Fruit fly (Drosophila melanogaster) whole organism, embryonic: ENCODE results near the gene Or30a.
A peak's percentile ranks its signal among the peaks of the same experiment; 100 is the strongest.

ENCODE experiments used
- CG11696 ChIP-seq: fragments of 200-800 bp; sonication (Bioruptor generic); IDR thresholded peaks from 2 replicates; pipeline ENCODE4 v1.3.6; 2022; ENCODE audit warnings: missing biosample characterization, missing genetic modification characterization
- CG12744 ChIP-seq: fragments of 200-800 bp; sonication (Bioruptor generic); optimal IDR thresholded peaks from 2 replicates; lab custom pipeline; 2016; ENCODE audit warnings: missing biosample characterization, missing genetic modification characterization
- CG14965 ChIP-seq: fragments of 200-800 bp; sonication (Bioruptor generic); optimal IDR thresholded peaks from 2 replicates; lab custom pipeline; 2016; ENCODE audit warnings: missing biosample characterization, missing genetic modification characterization, borderline replicate concordance
- CG15479 ChIP-seq: fragments of 200-800 bp; sonication (Bioruptor generic); optimal IDR thresholded peaks from 3 replicates; lab custom pipeline; 2019; ENCODE audit warnings: missing biosample characterization, mild to moderate bottlenecking, missing genetic modification characterization, moderate library complexity
- CG15601 ChIP-seq: fragments of 200-800 bp; sonication (Bioruptor generic); optimal IDR thresholded peaks from 3 replicates; lab custom pipeline; 2019; ENCODE audit warnings: missing biosample characterization, mild to moderate bottlenecking, missing genetic modification characterization, moderate library complexity
- CG15696 ChIP-seq: fragments of 200-800 bp; sonication (Bioruptor generic); optimal IDR thresholded peaks from 2 replicates; lab custom pipeline; 2019; ENCODE audit warnings: missing biosample characterization, mild to moderate bottlenecking, missing genetic modification characterization, moderate library complexity
- CG17385 ChIP-seq: fragments of 200-800 bp; sonication (Bioruptor generic); optimal IDR thresholded peaks from 3 replicates; lab custom pipeline; 2018; ENCODE audit warnings: missing biosample characterization, mild to moderate bottlenecking, missing genetic modification characterization
- CG18619 ChIP-seq: fragments of 200-800 bp; sonication (Bioruptor generic); optimal IDR thresholded peaks from 3 replicates; lab custom pipeline; 2017; ENCODE audit warnings: missing biosample characterization, mild to moderate bottlenecking, missing genetic modification characterization
- CG2116 ChIP-seq: fragments of 200-800 bp; sonication (Bioruptor generic); optimal IDR thresholded peaks from 3 replicates; lab custom pipeline; 2018; ENCODE audit warnings: missing biosample characterization, mild to moderate bottlenecking, missing genetic modification characterization
- CG2199 ChIP-seq: fragments of 200-800 bp; sonication (Bioruptor generic); IDR thresholded peaks from 3 replicates; pipeline ENCODE4 v1.3.6; 2022; ENCODE audit warnings: missing biosample characterization, missing genetic modification characterization
- CG34376 ChIP-seq: fragments of 200-800 bp; sonication (Bioruptor generic); optimal IDR thresholded peaks from 2 replicates; lab custom pipeline; 2018; ENCODE audit warnings: missing biosample characterization, mild to moderate bottlenecking, missing genetic modification characterization
- CG4360 ChIP-seq: fragments of 200-800 bp; sonication (Bioruptor generic); IDR thresholded peaks from 2 replicates; pipeline ENCODE4 v1.3.6; 2022; ENCODE audit warnings: missing biosample characterization, missing genetic modification characterization
- CG4617 ChIP-seq: fragments of 200-800 bp; sonication (Bioruptor generic); optimal IDR thresholded peaks from 3 replicates; lab custom pipeline; 2016; ENCODE audit warnings: missing biosample characterization, missing genetic modification characterization, borderline replicate concordance
- Deaf1 ChIP-seq: fragments of 200-800 bp; optimal IDR thresholded peaks from 3 replicates; lab custom pipeline; 2019; ENCODE audit warnings: missing biosample characterization, mild to moderate bottlenecking, missing genetic modification characterization, moderate library complexity
- Ets65A ChIP-seq: fragments of 200-800 bp; sonication (Bioruptor generic); peaks from one replicate; lab custom pipeline; 2016; ENCODE audit warnings: missing biosample characterization, missing genetic modification characterization
- Fer2 ChIP-seq: fragments of 200-800 bp; sonication (Bioruptor generic); optimal IDR thresholded peaks from 2 replicates; lab custom pipeline; 2018; ENCODE audit warnings: missing biosample characterization, mild to moderate bottlenecking, missing genetic modification characterization, moderate library complexity
- H15 ChIP-seq: fragments of 200-800 bp; sonication (Bioruptor generic); IDR thresholded peaks from 3 replicates; pipeline ENCODE4 v1.3.6; 2022; ENCODE audit warnings: missing biosample characterization, missing genetic modification characterization
- HHEX ChIP-seq: fragments of 200-800 bp; sonication (Bioruptor generic); optimal IDR thresholded peaks from 3 replicates; lab custom pipeline; 2017; ENCODE audit warnings: missing biosample characterization, mild to moderate bottlenecking, missing genetic modification characterization, missing genetic modification reagents
- Hand ChIP-seq: fragments of 200-800 bp; sonication (Bioruptor generic); optimal IDR thresholded peaks from 2 replicates; lab custom pipeline; 2017; ENCODE audit warnings: mild to moderate bottlenecking, missing biosample characterization, missing genetic modification reagents, missing genetic modification characterization
- Max ChIP-seq: fragments of 200-800 bp; sonication (Bioruptor generic); optimal IDR thresholded peaks from 2 replicates; lab custom pipeline; 2016; ENCODE audit warnings: missing biosample characterization, mild to moderate bottlenecking, missing genetic modification characterization
- Optix ChIP-seq: fragments of 200-800 bp; sonication (Bioruptor generic); IDR thresholded peaks from 3 replicates; pipeline ENCODE4 v1.3.6; 2022; ENCODE audit warnings: missing biosample characterization, missing genetic modification characterization
- Stat92E ChIP-seq, 3 experiments: fragments of >200 bp in 2 of 3; fragments of 200-800 bp in 1 of 3; sonication (Bioruptor generic) in 1 of 3; optimal IDR thresholded peaks; 2 replicates each; lab custom pipeline; 2017 to 2019; ENCODE audit warnings: missing biosample characterization in 3 of 3, missing genetic modification characterization in 3 of 3, mild to moderate bottlenecking in 1 of 3, moderate library complexity in 1 of 3
- aop ChIP-seq: fragments of 200-800 bp; sonication (Bioruptor generic); IDR thresholded peaks from 2 replicates; pipeline ENCODE4 v1.3.6; 2022; ENCODE audit warnings: missing biosample characterization, missing genetic modification characterization
- chinmo ChIP-seq: fragments of 200-800 bp; sonication (Bioruptor generic); IDR thresholded peaks from 4 replicates; pipeline ENCODE4 v1.3.6; 2022; ENCODE audit warnings: missing biosample characterization, missing genetic modification characterization; ENCODE audit not compliant: partially characterized antibody
- chm ChIP-seq: fragments of 200-800 bp; sonication (Bioruptor generic); IDR thresholded peaks from 2 replicates; pipeline ENCODE4 v1.3.6; 2022; ENCODE audit warnings: missing biosample characterization, missing genetic modification characterization
- crol ChIP-seq: fragments of 200-800 bp; sonication (Bioruptor generic); IDR thresholded peaks from 2 replicates; pipeline ENCODE4 v1.3.6; 2022; ENCODE audit warnings: missing biosample characterization, missing genetic modification characterization
- danr ChIP-seq: fragments of 200-800 bp; sonication (Bioruptor generic); IDR thresholded peaks from 2 replicates; pipeline ENCODE4 v1.3.6; 2022; ENCODE audit warnings: missing biosample characterization, missing genetic modification characterization
- exex ChIP-seq: fragments of 200-800 bp; sonication (Bioruptor generic); optimal IDR thresholded peaks from 4 replicates; lab custom pipeline; 2018; ENCODE audit warnings: missing biosample characterization, mild to moderate bottlenecking, missing genetic modification characterization, moderate library complexity
- fd64A ChIP-seq: fragments of 200-800 bp; sonication (Bioruptor generic); optimal IDR thresholded peaks from 3 replicates; lab custom pipeline; 2018; ENCODE audit warnings: missing biosample characterization, mild to moderate bottlenecking, missing genetic modification characterization
- grn ChIP-seq: fragments of 200-800 bp; sonication (Bioruptor generic); optimal IDR thresholded peaks from 3 replicates; lab custom pipeline; 2017; ENCODE audit warnings: missing biosample characterization, missing genetic modification characterization
- jumu ChIP-seq: fragments of 200-800 bp; sonication (Bioruptor generic); optimal IDR thresholded peaks from 3 replicates; lab custom pipeline; 2016; ENCODE audit warnings: missing biosample characterization, missing genetic modification characterization
- kay ChIP-seq: fragments of 200-800 bp; sonication (Bioruptor generic); optimal IDR thresholded peaks from 2 replicates; lab custom pipeline; 2016; ENCODE audit warnings: missing biosample characterization, missing genetic modification characterization
- kni ChIP-seq: fragments of 200-800 bp; sonication (Bioruptor generic); optimal IDR thresholded peaks from 3 replicates; lab custom pipeline; 2017; ENCODE audit warnings: mild to moderate bottlenecking, missing biosample characterization, missing genetic modification reagents, missing genetic modification characterization
- mirr ChIP-seq: fragments of 200-800 bp; sonication (Bioruptor generic); optimal IDR thresholded peaks from 3 replicates; lab custom pipeline; 2018; ENCODE audit warnings: missing biosample characterization, mild to moderate bottlenecking, missing genetic modification characterization
- nerfin-2 ChIP-seq: fragments of 200-800 bp; sonication (Bioruptor generic); IDR thresholded peaks from 2 replicates; pipeline ENCODE4 v1.3.6; 2022; ENCODE audit warnings: missing biosample characterization, missing genetic modification characterization; ENCODE audit not compliant: partially characterized antibody
- pan ChIP-seq, 4 experiments: fragments of >200 bp in 3 of 4; fragments of 200-800 bp in 1 of 4; sonication (Bioruptor generic) in 1 of 4; optimal IDR thresholded peaks in 3 of 4; IDR thresholded peaks in 1 of 4; 2 replicates each; pipeline versions ENCODE4 v1.3.6 to Lab custom; 2017 to 2022; ENCODE audit warnings: missing biosample characterization in 2 of 4, missing genetic modification characterization in 2 of 4, mixed read lengths in 1 of 4
- pros ChIP-seq: fragments of 200-800 bp; sonication (Bioruptor generic); optimal IDR thresholded peaks from 3 replicates; lab custom pipeline; 2019; ENCODE audit warnings: missing biosample characterization, mild to moderate bottlenecking, missing genetic modification characterization, moderate library complexity
- salm ChIP-seq: fragments of 200-800 bp; sonication (Bioruptor generic); optimal IDR thresholded peaks from 2 replicates; lab custom pipeline; 2018; ENCODE audit warnings: missing biosample characterization, mild to moderate bottlenecking, missing genetic modification characterization
- sd ChIP-seq: fragments of 200-800 bp; sonication (Bioruptor generic); optimal IDR thresholded peaks from 3 replicates; lab custom pipeline; 2018; ENCODE audit warnings: missing biosample characterization, mild to moderate bottlenecking, missing genetic modification characterization, moderate library complexity
- so ChIP-seq: fragments of 200-800 bp; sonication (Bioruptor generic); IDR thresholded peaks from 3 replicates; pipeline ENCODE4 v1.3.6; 2022; ENCODE audit warnings: missing biosample characterization, missing genetic modification characterization
- ssp ChIP-seq: fragments of 200-800 bp; sonication (Bioruptor generic); IDR thresholded peaks from 2 replicates; pipeline ENCODE4 v1.3.6; 2022; ENCODE audit warnings: missing biosample characterization, missing genetic modification characterization
- sug ChIP-seq: fragments of 200-800 bp; optimal IDR thresholded peaks from 2 replicates; lab custom pipeline; 2019; ENCODE audit warnings: missing biosample characterization, mild to moderate bottlenecking, missing genetic modification characterization, moderate library complexity
- zen ChIP-seq: fragments of 200-800 bp; sonication (Bioruptor generic); optimal IDR thresholded peaks from 3 replicates; lab custom pipeline; 2018; ENCODE audit warnings: missing biosample characterization, mild to moderate bottlenecking, missing genetic modification characterization, moderate library complexity

The Or30a gene

DNA sequence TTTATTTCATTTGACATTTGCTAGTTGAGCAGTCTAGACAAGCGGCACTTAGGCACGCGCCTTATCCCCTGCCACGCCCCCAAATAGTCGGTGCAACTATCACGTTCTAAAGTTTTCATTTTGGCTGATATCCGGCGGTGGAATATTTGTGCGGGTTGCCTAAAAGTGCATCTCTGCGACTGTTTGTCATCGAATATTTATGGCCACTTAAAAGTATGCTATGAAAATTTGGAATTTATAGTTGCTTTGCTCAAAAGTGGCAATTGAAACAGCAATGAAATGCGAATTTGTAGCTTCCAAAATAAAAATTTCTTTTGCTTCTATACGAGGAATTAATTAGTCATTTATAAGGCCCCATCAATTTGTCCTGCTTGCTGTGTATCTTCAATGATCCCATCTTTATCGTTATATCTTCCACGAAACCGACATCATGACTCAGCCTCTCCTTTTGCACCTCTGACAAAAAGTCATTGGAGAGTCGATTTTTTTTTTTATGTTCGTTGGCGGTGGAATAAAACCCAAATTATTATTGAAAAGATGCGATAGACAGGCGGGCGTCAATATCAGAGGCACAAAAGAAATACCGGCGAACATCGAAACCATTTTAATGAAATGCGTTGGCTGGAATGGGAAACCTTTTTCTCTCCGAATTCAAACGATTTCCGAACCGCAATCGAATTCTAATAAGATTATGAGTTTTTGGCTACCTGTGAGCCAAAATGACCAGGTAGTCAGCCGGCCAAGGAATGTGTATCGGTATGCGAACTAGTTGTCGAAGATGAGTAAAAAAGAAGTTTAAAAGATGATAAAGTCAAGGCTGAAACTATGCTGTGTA lies 9.1 kb downstream of the Or30a start (continued):
- TF ChIP-seq fd64A (no peak), danr (GFP tag; lab: Robert Waterston, UW) (no peak)

DNA sequence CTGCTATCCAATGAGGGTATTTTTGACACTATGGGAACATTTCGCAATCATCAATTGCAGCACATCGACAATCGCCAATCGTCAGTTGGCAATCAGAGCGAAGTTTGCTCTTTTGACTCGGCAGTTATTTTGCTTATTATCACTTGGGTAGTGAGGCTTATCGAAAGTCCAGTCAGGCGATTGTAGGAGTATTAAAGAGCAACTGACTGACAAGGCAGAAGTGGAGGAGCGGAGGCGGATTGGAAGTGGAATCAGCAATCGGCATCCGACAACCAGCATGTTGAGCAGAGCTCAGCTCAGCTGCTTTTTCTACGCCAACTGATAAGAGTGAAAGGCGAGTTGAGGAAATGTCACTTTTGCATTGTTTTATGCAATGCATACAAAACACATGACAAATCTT lies 10.8 kb downstream of the Or30a start:
- TF ChIP-seq CG15479 (GFP tag; lab: Kevin White, UChicago) (peak; percentile 9), Ets65A (GFP tag; lab: Kevin White, UChicago) (peak; percentile 22), Hand (no peak), CG34376 (GFP tag; lab: Kevin White, UChicago) (no peak), pan (optimal IDR thresholded peaks at IDR 0.05; lab: Kevin White, UChicago) (no peak), pan (GFP tag; optimal IDR thresholded peaks at IDR 0.05 in 1 of 2, IDR thresholded peaks at IDR 0.05 in 1 of 2) (no peak)

DNA sequence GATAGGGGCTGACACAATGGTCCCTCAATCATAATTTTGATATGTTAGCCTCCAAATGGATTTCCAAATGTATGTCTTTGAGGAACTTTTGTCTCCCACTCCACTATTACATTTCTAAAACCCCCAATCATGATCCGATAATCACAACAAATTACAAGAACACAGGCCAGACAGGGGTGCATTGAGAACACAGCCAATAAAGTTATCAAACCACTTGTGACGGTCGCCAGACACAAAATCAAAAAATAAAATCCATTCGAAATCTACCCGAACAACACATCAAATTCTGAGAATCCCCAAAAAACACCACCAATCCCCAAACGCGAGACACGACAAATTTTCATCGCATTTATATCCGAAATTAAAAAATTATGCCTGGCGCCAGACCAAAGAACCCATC lies 12.1 kb downstream of the Or30a start:
- TF ChIP-seq Deaf1 (tag; lab: Kevin White, UChicago) (no peak), H15 (no peak), CG15601 (tag; lab: Kevin White, UChicago) (no peak), Max (GFP tag; lab: Kevin White, UChicago) (no peak), exex (tag; lab: Kevin White, UChicago) (peak; percentile 19), chm (GFP tag; lab: Robert Waterston, UW) (peak; percentile 23; the same call in 1 of the 2 replicates), CG17385 (GFP tag; lab: Kevin White, UChicago) (no peak), CG2116 (GFP tag; lab: Kevin White, UChicago) (peak; percentile 4), Optix (no peak), crol (peak; percentile 33; the same call in 1 of the 2 replicates), zen (tag; lab: Kevin White, UChicago) (no peak), grn (peak; percentile 96), sd (tag; lab: Kevin White, UChicago) (peak; percentile 56), Fer2 (no peak), nerfin-2 (GFP tag; lab: Robert Waterston, UW) (no peak), CG4360 (GFP tag; lab: Robert Waterston, UW) (peak; percentile 71), Stat92E (GFP tag; optimal IDR thresholded peaks at IDR 0.05; lab: Kevin White, UChicago) (peak in 1 of 3 experiments; percentile 75), CG14965 (GFP tag; lab: Kevin White, UChicago) (no peak), CG15696 (tag; lab: Kevin White, UChicago) (no peak), CG12744 (GFP tag; lab: Kevin White, UChicago) (no peak), pros (GFP tag; lab: Kevin White, UChicago) (no peak), jumu (no peak), kni (GFP tag; lab: Kevin White, UChicago) (peak; percentile 9), HHEX (GFP tag; lab: Kevin White, UChicago) (no peak), ssp (GFP tag; lab: Robert Waterston, UW) (no peak), CG4617 (GFP tag; lab: Kevin White, UChicago) (no peak), CG18619 (GFP tag; lab: Kevin White, UChicago) (no peak), kay (GFP tag; lab: Kevin White, UChicago) (no peak), so (GFP tag; lab: Robert Waterston, UW) (peak; percentile 30; the same call in 1 of the 3 replicates), chinmo (GFP tag; lab: Robert Waterston, UW) (0 out of 4 replicates have a peak, but pooled peaks have one; percentile 12), mirr (peak; percentile 8), CG2199 (peak; percentile 74; the same call in 2 of the 3 replicates), aop (GFP tag; lab: Robert Waterston, UW) (no peak), CG11696 (GFP tag; lab: Robert Waterston, UW) (peak; percentile 27; the same call in 1 of the 2 replicates), sug (peak; percentile 12), salm (tag; lab: Kevin White, UChicago) (peak; percentile 17)
